Fruit fly (Drosophila melanogaster): ENCODE measurements around the gene synr.

synr gene

DNA sequence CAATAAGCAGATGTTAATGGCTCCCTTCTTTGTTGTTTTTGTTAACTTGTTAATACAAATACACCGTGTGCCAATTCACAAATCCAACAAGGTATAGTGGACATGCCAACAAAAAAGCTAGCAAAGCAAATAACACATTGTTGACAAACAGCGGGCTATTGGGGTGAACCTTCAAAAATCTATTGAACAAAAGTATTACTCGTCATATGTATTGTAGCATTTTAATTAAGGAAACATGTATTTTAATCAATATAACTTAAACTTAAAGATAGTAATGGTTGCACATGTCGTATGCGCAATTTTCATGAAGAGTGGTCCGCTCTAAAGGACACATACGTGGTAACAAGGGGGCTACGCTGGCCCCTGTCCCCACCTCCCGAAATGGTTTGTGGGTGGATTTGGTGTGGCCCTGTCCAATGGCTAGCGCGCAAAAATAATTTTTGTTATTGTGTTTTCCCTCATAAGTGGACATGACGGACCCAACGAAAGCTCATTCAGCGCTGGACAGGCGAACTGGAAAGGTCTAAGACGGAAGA, at the start of gene synr:
Gene synr (plus strand): TSS at position 486 of the 536 bp plus-strand sequence.
- no peak for TF ChIP-seq noc (tag; optimal IDR thresholded peaks at IDR 0.05)

DNA sequence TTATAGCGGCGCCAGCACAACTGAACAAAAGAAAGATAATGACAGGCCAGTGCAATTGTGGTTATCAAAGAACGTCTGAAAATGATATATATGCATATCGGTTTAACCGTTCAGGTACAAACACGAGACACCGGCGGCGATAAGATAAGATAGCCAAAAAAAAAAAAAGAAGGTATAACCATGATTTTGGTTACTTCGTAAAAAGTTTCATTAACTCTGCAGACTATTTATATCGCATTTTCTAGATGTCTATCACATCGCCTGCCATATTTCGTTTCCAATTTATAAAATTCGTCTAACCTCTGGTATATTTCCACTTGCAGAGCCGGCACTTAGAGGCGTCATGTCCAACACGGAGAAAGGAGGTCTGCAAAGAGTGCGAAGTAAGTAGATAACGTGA, 48.9 kb upstream of the synr start:
- TF ChIP-seq noc (tag; optimal IDR thresholded peaks at IDR 0.05), result no peak

DNA sequence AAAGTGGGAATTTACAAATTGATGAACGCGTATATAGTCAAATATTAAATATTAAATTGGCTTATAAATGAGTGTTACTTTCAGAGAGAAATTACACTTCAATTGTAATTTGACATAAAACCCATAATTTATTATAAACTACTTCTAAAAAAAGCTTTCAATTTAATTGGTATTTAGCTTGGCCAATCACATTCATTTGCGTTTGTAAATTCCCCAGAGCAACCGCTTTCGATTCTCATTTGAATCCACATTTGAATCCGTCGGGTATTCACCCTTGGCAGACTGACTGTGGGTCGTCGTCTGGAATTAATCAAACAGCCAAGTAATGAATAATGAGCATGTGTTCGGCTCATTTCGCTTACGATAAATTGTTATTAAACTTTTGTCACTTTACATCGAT, 46.6 kb upstream of the synr start:
- TF ChIP-seq noc (tag; optimal IDR thresholded peaks at IDR 0.05), result no peak

DNA sequence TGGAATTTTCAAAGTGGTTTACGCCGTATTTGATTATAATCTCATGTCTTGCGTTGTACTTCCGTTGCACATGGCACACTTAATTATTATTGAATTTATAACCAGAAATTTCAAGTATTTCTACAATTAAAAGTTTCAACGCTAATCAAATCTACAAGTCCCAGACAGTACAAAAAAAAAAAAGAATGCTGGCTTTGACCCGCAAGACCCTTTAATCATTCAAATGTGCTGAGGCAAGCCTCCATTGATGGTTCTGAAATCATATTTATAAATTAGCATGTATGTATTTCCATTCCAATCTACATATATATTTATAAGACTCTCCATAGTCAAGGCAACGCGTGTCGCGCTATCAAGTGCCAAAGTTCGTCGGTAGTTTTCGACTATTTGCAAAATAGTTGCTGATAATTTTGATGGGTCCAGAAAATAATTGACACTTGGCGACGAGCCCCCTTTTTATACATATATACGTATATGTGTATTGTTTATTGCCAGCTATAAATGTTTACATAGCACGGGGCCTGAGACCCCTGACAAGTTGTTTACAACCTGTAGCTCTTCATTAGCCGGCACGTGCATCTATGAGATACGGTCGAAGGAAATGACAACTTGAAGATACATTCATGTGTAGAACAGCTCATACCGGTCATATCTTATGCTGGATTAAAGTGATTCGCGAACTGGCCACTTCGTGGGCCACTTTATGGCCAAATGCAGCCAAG, 45.9 kb upstream of the synr start:
- TF ChIP-seq noc (tag; optimal IDR thresholded peaks at IDR 0.05), result peak; percentile 68

DNA sequence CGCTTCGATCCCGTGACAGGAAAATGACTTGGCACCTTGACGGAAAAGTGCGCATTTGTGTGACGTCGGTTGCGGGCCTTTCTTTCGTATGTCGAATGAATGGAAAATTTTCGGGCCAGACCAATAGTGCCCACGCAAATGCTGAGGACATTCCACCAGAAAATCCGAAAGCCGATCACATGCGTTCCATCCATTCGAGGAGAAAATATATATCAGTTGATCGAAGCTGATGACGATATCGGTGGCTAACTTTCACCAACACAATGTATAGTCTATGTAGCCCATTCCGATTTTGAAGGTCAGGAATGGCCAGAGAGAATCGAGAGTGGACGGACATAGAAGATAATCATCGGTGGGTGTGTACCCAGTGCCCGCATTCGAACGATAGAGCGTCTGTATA, 44.4 kb upstream of the synr start:
- no peak for TF ChIP-seq noc (tag; optimal IDR thresholded peaks at IDR 0.05)

DNA sequence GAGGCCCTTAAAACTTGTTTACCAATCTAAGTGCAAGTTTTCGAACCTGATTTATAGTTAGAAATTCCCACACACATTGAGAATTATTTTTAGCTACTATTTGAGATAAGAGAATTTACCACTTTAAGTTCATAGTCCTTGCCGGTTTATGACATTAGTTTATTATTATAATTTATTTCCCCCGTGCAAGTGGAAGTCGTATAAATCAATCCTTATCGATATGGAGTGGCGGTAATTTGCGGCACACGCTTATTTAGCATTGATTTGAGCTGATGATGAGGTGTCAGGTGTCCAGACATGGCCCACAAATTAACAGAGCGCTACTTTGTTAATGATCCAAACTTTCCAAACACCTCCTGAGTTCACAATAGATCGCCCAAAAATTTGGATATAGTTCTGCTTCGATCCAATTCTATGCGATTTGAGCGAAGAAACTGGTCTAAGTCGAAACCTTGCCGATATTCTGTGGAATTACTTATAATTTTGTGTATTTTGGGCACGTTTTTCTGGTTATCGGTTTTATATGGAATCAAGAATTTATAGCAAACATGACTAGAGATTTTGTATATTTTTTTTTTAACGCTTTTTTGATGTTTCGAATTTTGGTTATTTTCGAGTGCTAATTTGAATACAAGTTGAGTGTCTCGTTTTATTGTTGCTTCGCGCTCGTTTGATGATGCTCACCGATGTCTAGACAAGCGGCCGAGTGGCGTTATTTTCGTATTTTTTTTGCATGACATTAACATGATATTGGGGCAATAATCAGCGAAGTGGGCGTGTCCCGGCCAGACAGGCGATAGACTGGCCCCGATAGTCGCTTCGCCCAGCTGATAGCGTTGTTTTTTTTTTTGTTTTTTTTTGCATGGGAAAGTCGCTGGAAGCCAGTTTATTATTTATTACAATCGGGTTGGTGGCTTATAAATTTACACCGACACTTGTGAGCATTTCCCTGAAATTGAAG, 42.7 kb upstream of the synr start:
- TF ChIP-seq noc (tag; optimal IDR thresholded peaks at IDR 0.05), result peak; percentile 71

DNA sequence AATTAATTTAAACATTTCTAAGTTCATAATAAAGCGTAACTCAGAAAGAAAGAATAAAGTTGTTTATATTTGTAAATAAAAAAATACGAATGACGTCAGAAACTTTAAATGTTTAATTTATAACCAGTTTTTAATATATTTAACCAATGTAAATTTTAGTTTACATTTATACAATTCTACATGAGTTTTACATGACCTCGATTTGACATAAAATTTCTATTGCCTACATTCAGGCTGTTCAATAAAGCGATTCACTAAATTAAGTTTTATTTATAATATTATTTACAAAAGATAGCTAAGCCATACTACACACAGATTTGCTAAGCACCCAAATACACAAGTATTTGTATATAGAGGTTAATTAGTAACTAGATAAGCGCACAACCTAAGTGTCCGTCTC, 38.7 kb upstream of the synr start:
- TF ChIP-seq noc (tag; optimal IDR thresholded peaks at IDR 0.05), result no peak

DNA sequence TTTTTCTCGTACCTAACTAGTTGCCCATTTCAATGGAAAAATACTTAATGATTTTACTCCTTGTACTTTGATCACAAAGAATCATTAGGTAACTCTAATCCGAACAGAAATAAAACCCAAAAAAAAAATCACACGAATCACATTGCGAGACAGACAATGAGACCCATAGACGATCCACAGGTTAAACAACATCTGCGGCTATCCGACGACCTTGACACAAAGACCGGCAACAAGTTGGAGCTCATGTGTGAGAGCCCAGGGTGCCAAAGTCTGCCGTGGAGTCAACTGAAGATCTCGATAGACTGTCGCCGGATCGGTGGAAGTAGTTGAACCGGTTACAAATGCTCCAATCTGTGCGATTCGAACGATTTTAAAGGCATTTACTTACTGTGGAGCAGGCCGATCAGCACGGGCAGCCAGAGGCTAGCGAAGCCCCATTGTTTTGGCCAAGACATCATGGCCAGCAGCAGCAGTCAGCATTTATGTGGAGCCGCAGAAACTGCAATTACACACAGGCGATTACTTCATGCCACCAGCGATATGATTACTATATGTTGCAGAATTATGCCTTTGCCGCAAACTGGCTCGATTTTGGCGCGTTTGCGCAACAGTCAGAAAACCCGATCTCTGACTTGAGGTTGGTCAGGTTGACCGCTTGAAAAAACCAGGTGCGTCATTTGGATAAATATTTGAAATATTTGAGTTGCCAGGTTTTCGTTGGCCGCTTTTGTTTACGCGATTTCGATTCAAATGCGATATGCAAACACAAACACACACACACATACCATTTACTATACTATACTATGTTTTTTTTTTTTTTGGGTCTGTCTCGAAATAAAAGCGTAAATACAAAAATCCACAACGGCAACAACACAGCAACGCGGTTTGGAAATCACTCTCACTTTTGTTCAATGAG, 36.9 kb upstream of the synr start:
- TF ChIP-seq noc (tag; optimal IDR thresholded peaks at IDR 0.05), result no peak

DNA sequence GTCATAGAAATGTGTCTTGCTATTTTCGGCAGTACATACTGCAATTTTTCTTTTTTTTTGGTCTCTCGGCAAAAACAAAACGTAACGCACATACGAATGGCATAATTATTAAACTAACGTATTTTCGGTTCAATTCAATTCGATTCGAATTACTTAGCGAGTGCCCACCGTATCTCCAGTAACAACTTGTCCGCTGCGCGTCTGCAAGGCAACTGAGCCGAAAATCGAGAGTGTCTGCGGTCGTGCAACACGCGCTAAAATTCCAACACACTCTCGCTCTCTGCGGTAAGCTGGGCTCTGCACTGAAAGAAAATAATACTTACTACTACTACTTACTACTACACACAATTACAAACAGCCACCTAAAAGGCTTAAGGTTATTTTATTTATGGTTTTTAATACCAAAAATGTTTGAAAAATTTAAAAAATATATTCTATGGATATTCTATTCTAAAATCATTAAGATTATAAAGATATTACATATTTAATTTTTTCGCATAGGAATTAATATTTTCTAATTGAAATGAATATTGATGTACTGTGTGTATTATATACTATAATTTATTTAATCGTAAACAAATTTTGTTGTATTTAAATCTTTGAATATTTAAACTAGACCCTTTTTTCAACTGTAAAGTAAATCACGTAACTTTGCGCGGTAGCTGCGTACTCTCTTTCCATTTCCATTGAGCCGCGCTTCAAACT, 35.8 kb upstream of the synr start, which contains the start of gene snsl:
Gene snsl (minus strand): TSS at position 217 of the 705 bp plus-strand sequence.
- no peak for TF ChIP-seq noc (tag; optimal IDR thresholded peaks at IDR 0.05)

DNA sequence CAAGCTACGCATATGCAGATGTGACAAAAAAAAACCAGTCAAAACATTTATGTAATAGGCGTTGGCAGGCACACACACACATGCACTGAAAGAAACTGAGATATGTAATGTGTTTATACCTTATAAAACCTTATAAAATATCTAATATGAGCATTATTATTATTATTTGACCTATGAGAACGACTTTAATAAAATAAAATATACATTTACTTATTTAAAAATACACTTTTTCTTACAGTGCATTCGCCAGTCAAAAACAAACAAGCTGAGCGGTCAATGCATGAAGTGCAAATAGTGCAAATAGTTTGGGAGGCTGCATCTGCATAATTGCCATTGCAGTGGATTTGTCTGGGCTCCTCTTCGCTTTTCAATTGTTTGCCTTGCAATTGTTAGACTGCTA, 34.6 kb upstream of the synr start:
- no peak for TF ChIP-seq noc (tag; optimal IDR thresholded peaks at IDR 0.05)

DNA sequence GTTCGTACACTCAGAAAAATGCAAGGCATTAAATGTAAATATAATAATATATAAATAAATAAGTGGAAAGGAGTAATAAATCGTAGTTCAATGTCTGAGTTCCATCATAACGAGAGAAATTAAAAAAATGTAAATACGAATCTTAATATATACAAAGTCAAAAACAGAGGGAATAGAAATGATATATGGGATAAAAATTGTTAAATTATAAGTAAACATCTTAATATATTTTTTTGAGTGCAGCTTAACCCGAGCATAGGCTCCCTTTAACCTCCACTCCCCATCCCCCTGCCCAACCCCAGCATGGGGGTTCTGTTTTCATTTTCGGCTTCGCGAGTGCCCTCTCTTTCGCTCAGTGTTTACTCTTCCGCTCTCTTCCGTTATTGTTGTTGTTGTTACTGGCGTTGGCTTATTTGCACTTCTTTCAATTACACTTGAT, 26.8 kb upstream of the synr start:
- no peak for TF ChIP-seq noc (tag; optimal IDR thresholded peaks at IDR 0.05)

DNA sequence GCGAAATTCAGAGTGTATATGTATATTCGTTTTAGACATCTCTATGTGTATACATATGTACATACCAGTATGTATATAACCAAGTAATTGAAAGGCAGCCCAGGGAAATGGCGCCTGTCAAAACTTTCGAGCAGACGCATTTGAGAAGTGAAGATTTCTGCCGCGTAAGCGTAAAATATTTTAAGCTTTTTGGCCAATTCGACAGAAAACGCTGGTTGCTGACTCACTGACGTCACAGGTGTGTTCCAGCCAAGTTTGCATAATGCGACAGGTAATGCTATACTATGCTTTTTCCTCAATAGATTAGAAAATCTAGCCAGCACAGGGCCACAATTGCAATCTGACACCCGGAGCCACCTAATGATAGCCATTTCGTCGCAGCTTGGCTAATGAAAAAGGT, 25.8 kb upstream of the synr start:
- TF ChIP-seq noc (tag; optimal IDR thresholded peaks at IDR 0.05), result no peak

DNA sequence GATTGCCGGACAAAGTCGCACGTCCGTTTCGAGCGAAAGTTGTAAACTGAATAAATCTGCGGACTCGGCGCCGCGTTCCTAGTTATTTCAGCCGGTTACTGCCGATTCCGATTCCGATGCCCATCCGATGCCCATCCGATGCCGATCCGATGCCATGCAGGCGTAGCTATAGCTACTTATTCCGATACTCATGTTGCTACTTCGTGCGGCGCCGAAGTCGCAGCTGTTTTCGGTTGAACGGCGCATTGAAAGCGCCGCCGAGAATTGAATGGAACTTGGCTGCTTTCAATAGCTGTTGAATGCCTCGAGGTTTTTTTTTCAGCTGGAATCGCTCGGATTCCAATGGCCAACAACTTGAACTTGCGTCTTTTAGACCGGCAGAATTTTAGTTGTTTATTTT, 14.2 kb upstream of the synr start:
- no peak for TF ChIP-seq noc (tag; optimal IDR thresholded peaks at IDR 0.05)

DNA sequence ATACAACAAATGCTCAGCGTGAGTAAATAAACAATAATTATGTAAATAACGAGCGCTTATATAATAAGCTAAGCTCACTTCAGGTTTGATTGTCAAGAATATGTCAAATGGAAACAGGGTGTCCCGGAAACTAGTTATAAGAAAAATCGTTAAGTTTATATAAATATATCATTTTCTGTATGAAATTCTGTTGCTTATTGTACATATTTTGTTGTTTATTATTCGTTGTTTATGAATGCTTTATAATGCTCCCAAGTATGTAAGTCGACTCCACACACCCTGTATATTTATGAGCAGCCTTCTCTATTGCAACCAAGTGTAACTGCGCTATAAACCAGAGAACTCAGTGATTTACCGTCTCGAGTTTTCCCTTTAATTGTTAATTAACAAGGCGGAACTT, 12.0 kb upstream of the synr start:
- no peak for TF ChIP-seq noc (tag; optimal IDR thresholded peaks at IDR 0.05)

DNA sequence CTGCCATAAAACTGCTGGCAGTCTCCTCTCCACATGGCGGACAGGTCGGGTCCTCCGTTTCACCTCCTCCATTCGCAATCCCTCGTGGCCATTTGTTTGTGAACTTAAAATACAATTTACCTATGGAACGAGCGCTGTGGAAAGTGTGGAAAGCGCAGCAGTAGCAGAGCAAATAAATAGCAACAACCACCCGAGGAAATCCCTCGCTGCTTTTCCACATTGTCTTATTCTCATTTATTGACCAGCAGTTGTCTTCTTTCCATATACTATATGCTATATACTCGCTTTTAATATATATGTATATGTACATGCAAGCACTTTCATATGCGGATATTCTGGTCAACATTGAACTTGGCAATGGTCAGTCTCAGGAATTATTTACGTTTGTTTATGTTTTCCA, 10.3 kb upstream of the synr start, which contains the start of gene hoe1:
Gene hoe1 (minus strand): TSS at position 101 of the 400 bp plus-strand sequence.
- TF ChIP-seq noc (tag; optimal IDR thresholded peaks at IDR 0.05), result no peak
